Worm (Caenorhabditis elegans): ENCODE results near the gene oac-14.

ce11 chrX:10141264-10141663 lies 549 bp downstream of the oac-14 start:
- TF ChIP-seq ztf-11 (tag; optimal IDR thresholded peaks at IDR 0.05) (no peak), elt-3 (tag; optimal IDR thresholded peaks at IDR 0.05) (no peak), nhr-237 (tag; optimal IDR thresholded peaks at IDR 0.05) (no peak), snpc-4 (tag; optimal IDR thresholded peaks at IDR 0.05) (no peak), nhr-12 (tag; optimal IDR thresholded peaks at IDR 0.05) (no peak), pha-4 (tag; optimal IDR thresholded peaks at IDR 0.05) (no peak), ceh-83 (GFP tag; optimal IDR thresholded peaks at IDR 0.05) (no peak), blmp-1 (tag; optimal IDR thresholded peaks at IDR 0.05) (no peak)
